Fruit fly (Drosophila melanogaster) whole organism, embryonic: ENCODE data around the gene Mdh2.

Experiments
- ATbp ChIP-seq: fragments of 200-800 bp; sonication (Bioruptor generic); optimal IDR thresholded peaks from 2 replicates; lab custom pipeline; 2017; ENCODE audit warnings: missing biosample characterization, mild to moderate bottlenecking, missing genetic modification characterization, missing genetic modification reagents
- CG11247 ChIP-seq: fragments of 200-800 bp; sonication (Bioruptor generic); IDR thresholded peaks from 2 replicates; pipeline ENCODE4 v1.3.6; 2022; ENCODE audit warnings: missing biosample characterization, missing genetic modification characterization
- CG11456 ChIP-seq: fragments of 200-800 bp; sonication (Bioruptor generic); IDR thresholded peaks from 3 replicates; pipeline ENCODE4 v1.3.6; 2022; ENCODE audit warnings: missing biosample characterization, missing genetic modification characterization
- CG13287 ChIP-seq: fragments of 200-800 bp; sonication (Bioruptor generic); IDR thresholded peaks from 2 replicates; pipeline ENCODE4 v1.3.6; 2022; ENCODE audit warnings: missing biosample characterization, missing genetic modification characterization; ENCODE audit not compliant: partially characterized antibody
- CG16813 ChIP-seq: fragments of 200-800 bp; sonication (Bioruptor generic); IDR thresholded peaks from 3 replicates; pipeline ENCODE4 v1.3.6; 2022; ENCODE audit warnings: missing biosample characterization, missing genetic modification characterization; ENCODE audit not compliant: partially characterized antibody
- CG16815 ChIP-seq: fragments of 200-800 bp; sonication (Bioruptor generic); optimal IDR thresholded peaks from 3 replicates; lab custom pipeline; 2017; ENCODE audit warnings: missing biosample characterization, mild to moderate bottlenecking, missing genetic modification characterization
- CG17186 ChIP-seq: fragments of 200-800 bp; sonication (Bioruptor generic); optimal IDR thresholded peaks from 3 replicates; lab custom pipeline; 2017; ENCODE audit warnings: missing biosample characterization, missing genetic modification reagents, missing genetic modification characterization
- CG17829 ChIP-seq: fragments of 200-800 bp; optimal IDR thresholded peaks from 2 replicates; lab custom pipeline; 2019; ENCODE audit warnings: missing biosample characterization, mild to moderate bottlenecking, missing genetic modification characterization, moderate library complexity
- CG18619 ChIP-seq: fragments of 200-800 bp; sonication (Bioruptor generic); optimal IDR thresholded peaks from 3 replicates; lab custom pipeline; 2017; ENCODE audit warnings: missing biosample characterization, mild to moderate bottlenecking, missing genetic modification characterization
- CG18764 ChIP-seq: fragments of 200-800 bp; sonication (Bioruptor generic); optimal IDR thresholded peaks from 3 replicates; lab custom pipeline; 2016; ENCODE audit warnings: missing biosample characterization, missing genetic modification characterization
- CG3065 ChIP-seq: fragments of 200-800 bp; sonication (Bioruptor generic); optimal IDR thresholded peaks from 2 replicates; lab custom pipeline; 2016; ENCODE audit warnings: missing biosample characterization, missing genetic modification characterization
- CG31365 ChIP-seq: fragments of 200-800 bp; sonication (Bioruptor generic); optimal IDR thresholded peaks from 2 replicates; lab custom pipeline; 2018; ENCODE audit warnings: missing biosample characterization, mild to moderate bottlenecking, missing genetic modification characterization
- CG4617 ChIP-seq: fragments of 200-800 bp; sonication (Bioruptor generic); optimal IDR thresholded peaks from 3 replicates; lab custom pipeline; 2016; ENCODE audit warnings: missing biosample characterization, missing genetic modification characterization, borderline replicate concordance
- CG6254 ChIP-seq: fragments of 200-800 bp; sonication (Bioruptor generic); optimal IDR thresholded peaks from 3 replicates; lab custom pipeline; 2017; ENCODE audit warnings: mild to moderate bottlenecking, missing biosample characterization, missing genetic modification reagents, missing genetic modification characterization
- CG8478 ChIP-seq: fragments of >200 bp; optimal IDR thresholded peaks from 2 replicates; lab custom pipeline; 2018
- CG9876 ChIP-seq: fragments of 200-800 bp; sonication (Bioruptor generic); optimal IDR thresholded peaks from 2 replicates; lab custom pipeline; 2016; ENCODE audit warnings: missing biosample characterization, missing genetic modification characterization
- Chrac-16 ChIP-seq: fragments of 200-800 bp; sonication (Bioruptor generic); optimal IDR thresholded peaks from 3 replicates; lab custom pipeline; 2016; ENCODE audit warnings: missing biosample characterization, missing genetic modification characterization
- CkIIα-i1 ChIP-seq: fragments of 200-800 bp; sonication (Bioruptor generic); IDR thresholded peaks from 2 replicates; pipeline ENCODE4 v1.3.6; 2022; ENCODE audit warnings: missing biosample characterization, missing genetic modification characterization
- D19A ChIP-seq: fragments of 200-800 bp; optimal IDR thresholded peaks from 3 replicates; lab custom pipeline; 2019; ENCODE audit warnings: missing biosample characterization, mild to moderate bottlenecking, missing genetic modification characterization, moderate library complexity
- E2f1 ChIP-seq: fragments of 200-800 bp; sonication (Bioruptor generic); IDR thresholded peaks from 2 replicates; pipeline ENCODE4 v1.3.6; 2022; ENCODE audit warnings: missing biosample characterization, missing genetic modification characterization
- Hand ChIP-seq: fragments of 200-800 bp; sonication (Bioruptor generic); optimal IDR thresholded peaks from 2 replicates; lab custom pipeline; 2017; ENCODE audit warnings: mild to moderate bottlenecking, missing biosample characterization, missing genetic modification reagents, missing genetic modification characterization
- HmgZ ChIP-seq: fragments of 200-800 bp; sonication (Bioruptor generic); optimal IDR thresholded peaks from 2 replicates; lab custom pipeline; 2018; ENCODE audit warnings: missing biosample characterization, mild to moderate bottlenecking, missing genetic modification characterization
- Lpt ChIP-seq: fragments of >200 bp; optimal IDR thresholded peaks from 2 replicates; lab custom pipeline; 2018; ENCODE audit warnings: missing biosample characterization, missing genetic modification characterization
- MESR4 ChIP-seq: fragments of 200-800 bp; sonication (Bioruptor generic); optimal IDR thresholded peaks from 2 replicates; lab custom pipeline; 2018; ENCODE audit warnings: missing biosample characterization, mild to moderate bottlenecking, missing genetic modification characterization, moderate library complexity
- Med ChIP-seq: fragments of 200-800 bp; sonication (Bioruptor generic); peaks from one replicate; lab custom pipeline; 2016; ENCODE audit warnings: missing biosample characterization, missing genetic modification characterization, mild to moderate bottlenecking, inconsistent platforms, moderate library complexity
- Mrtf ChIP-seq: fragments of 200-800 bp; sonication (Bioruptor generic); IDR thresholded peaks from 3 replicates; pipeline ENCODE4 v1.3.6; 2022; ENCODE audit warnings: missing biosample characterization, missing genetic modification characterization
- Rx ChIP-seq: fragments of 200-800 bp; sonication (Bioruptor generic); IDR thresholded peaks from 2 replicates; pipeline ENCODE4 v1.3.6; 2022; ENCODE audit warnings: missing biosample characterization, missing genetic modification characterization
- Sry-δ ChIP-seq: fragments of 200-800 bp; sonication (Bioruptor generic); optimal IDR thresholded peaks from 2 replicates; lab custom pipeline; 2016; ENCODE audit warnings: missing biosample characterization, missing genetic modification characterization
- Taf1 ChIP-seq: fragments of 200-800 bp; sonication (Bioruptor generic); IDR thresholded peaks from 2 replicates; pipeline ENCODE4 v1.3.6; 2022; ENCODE audit warnings: missing biosample characterization, missing genetic modification characterization
- Xrp1 ChIP-seq: fragments of 200-800 bp; sonication (Bioruptor generic); IDR thresholded peaks from 2 replicates; pipeline ENCODE4 v1.3.6; 2022; ENCODE audit warnings: missing biosample characterization, missing genetic modification characterization
- YL-1 ChIP-seq: fragments of 200-800 bp; sonication (Bioruptor generic); optimal IDR thresholded peaks from 3 replicates; lab custom pipeline; 2017; ENCODE audit warnings: missing biosample characterization, mild to moderate bottlenecking, missing genetic modification characterization
- ab ChIP-seq: fragments of 200-800 bp; sonication (Bioruptor generic); optimal IDR thresholded peaks from 2 replicates; lab custom pipeline; 2016; ENCODE audit warnings: missing biosample characterization, missing genetic modification characterization
- ato ChIP-seq: fragments of 200-800 bp; sonication (Bioruptor generic); IDR thresholded peaks from 2 replicates; pipeline ENCODE4 v1.3.6; 2022; ENCODE audit warnings: missing biosample characterization, missing genetic modification characterization; ENCODE audit not compliant: partially characterized antibody
- bbx ChIP-seq: fragments of 200-800 bp; sonication (Bioruptor generic); IDR thresholded peaks from 2 replicates; pipeline ENCODE4 v1.3.6; 2022; ENCODE audit warnings: missing biosample characterization, missing genetic modification characterization; ENCODE audit not compliant: partially characterized antibody
- dm ChIP-seq: fragments of 200-800 bp; sonication (Bioruptor generic); optimal IDR thresholded peaks from 3 replicates; lab custom pipeline; 2016; ENCODE audit warnings: missing biosample characterization, missing genetic modification characterization
- esg ChIP-seq: fragments of 200-800 bp; sonication (Bioruptor generic); conservative IDR thresholded peaks from 2 replicates; pipeline ENCODE4 v1.3.6; 2022; ENCODE audit warnings: missing biosample characterization, missing genetic modification characterization
- ftz-f1 ChIP-seq: fragments of 200-800 bp; sonication (Bioruptor generic); optimal IDR thresholded peaks from 2 replicates; lab custom pipeline; 2016; ENCODE audit warnings: missing biosample characterization, missing genetic modification characterization
- gfzf ChIP-seq: fragments of 200-800 bp; sonication (Bioruptor generic); optimal IDR thresholded peaks from 2 replicates; lab custom pipeline; 2016; ENCODE audit warnings: missing biosample characterization, mild to moderate bottlenecking, missing genetic modification characterization, moderate library complexity
- inv ChIP-seq: fragments of 200-800 bp; sonication (Bioruptor generic); IDR thresholded peaks from 2 replicates; pipeline ENCODE4 v1.3.6; 2022; ENCODE audit warnings: missing biosample characterization, missing genetic modification characterization; ENCODE audit not compliant: partially characterized antibody
- jumu ChIP-seq: fragments of 200-800 bp; sonication (Bioruptor generic); optimal IDR thresholded peaks from 3 replicates; lab custom pipeline; 2016; ENCODE audit warnings: missing biosample characterization, missing genetic modification characterization
- kni ChIP-seq: fragments of 200-800 bp; sonication (Bioruptor generic); optimal IDR thresholded peaks from 3 replicates; lab custom pipeline; 2017; ENCODE audit warnings: mild to moderate bottlenecking, missing biosample characterization, missing genetic modification reagents, missing genetic modification characterization
- lmd ChIP-seq: fragments of 200-800 bp; sonication (Bioruptor generic); IDR thresholded peaks from 2 replicates; pipeline ENCODE4 v1.3.6; 2022; ENCODE audit warnings: missing biosample characterization, missing genetic modification characterization
- nmo ChIP-seq: fragments of 200-800 bp; sonication (Bioruptor generic); optimal IDR thresholded peaks from 2 replicates; lab custom pipeline; 2018; ENCODE audit warnings: missing biosample characterization, mild to moderate bottlenecking, missing genetic modification characterization, moderate library complexity
- pb ChIP-seq: fragments of 200-800 bp; sonication (Bioruptor generic); optimal IDR thresholded peaks from 3 replicates; lab custom pipeline; 2016; ENCODE audit warnings: missing biosample characterization, missing genetic modification characterization
- prd ChIP-seq, 3 experiments: fragments of >200 bp in 2 of 3; fragments of 200-800 bp in 1 of 3; sonication (Bioruptor generic) in 1 of 3; optimal IDR thresholded peaks in 2 of 3; IDR thresholded peaks in 1 of 3; 2 replicates in 2 of 3; 3 replicates in 1 of 3; pipeline versions ENCODE4 v1.3.6 to Lab custom; 2017 to 2022; ENCODE audit warnings: missing biosample characterization in 1 of 3, missing genetic modification characterization in 1 of 3
- rib ChIP-seq: fragments of 200-800 bp; sonication (Bioruptor generic); IDR thresholded peaks from 2 replicates; pipeline ENCODE4 v1.3.6; 2022; ENCODE audit warnings: missing biosample characterization, missing genetic modification characterization
- sens-2 ChIP-seq: fragments of 200-800 bp; sonication (Bioruptor generic); IDR thresholded peaks from 2 replicates; pipeline ENCODE4 v1.3.6; 2022; ENCODE audit warnings: missing biosample characterization, missing genetic modification characterization
- seq ChIP-seq: fragments of 200-800 bp; sonication (Bioruptor generic); IDR thresholded peaks from 2 replicates; pipeline ENCODE4 v1.3.6; 2022; ENCODE audit warnings: missing biosample characterization, missing genetic modification characterization
- tap ChIP-seq: fragments of 200-800 bp; optimal IDR thresholded peaks from 3 replicates; lab custom pipeline; 2019; ENCODE audit warnings: missing biosample characterization, mild to moderate bottlenecking, missing genetic modification characterization, moderate library complexity
- tup ChIP-seq: fragments of 200-800 bp; sonication (Bioruptor generic); optimal IDR thresholded peaks from 2 replicates; lab custom pipeline; 2016; ENCODE audit warnings: missing biosample characterization, mild to moderate bottlenecking, missing genetic modification characterization, moderate library complexity
- zen2 ChIP-seq: fragments of 200-800 bp; sonication (Bioruptor generic); IDR thresholded peaks from 3 replicates; pipeline ENCODE4 v1.3.6; 2022; ENCODE audit warnings: missing biosample characterization, missing genetic modification characterization; ENCODE audit not compliant: partially characterized antibody

Gene Mdh2

DNA sequence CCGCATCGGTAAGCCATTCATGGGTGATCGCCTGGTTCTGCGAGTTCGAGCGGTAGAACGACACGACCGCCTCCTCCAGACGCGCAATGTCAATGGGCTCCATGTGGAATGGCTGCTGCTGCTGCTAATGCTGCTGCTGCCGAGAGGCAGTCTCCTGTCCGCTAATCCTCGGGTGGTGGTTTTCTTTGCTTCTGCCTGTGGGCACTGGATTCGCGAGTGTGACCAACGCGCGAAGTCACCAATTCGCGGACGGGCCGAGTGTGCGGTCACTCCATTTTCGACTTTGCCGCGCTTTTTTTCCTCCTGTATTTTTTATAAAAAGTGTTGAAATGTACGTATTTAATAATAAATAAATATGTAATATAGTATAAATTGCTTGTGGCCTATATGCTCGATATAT, 43.0 kb upstream of the Mdh2 start, which contains the start of gene cdm (continued):
- peak; percentile 71; the same call in 1 of the 2 replicates for TF ChIP-seq E2f1
- TF ChIP-seq sens-2: no peak
- no peak for TF ChIP-seq Rx
- TF ChIP-seq CG9876 (GFP tag; lab: Kevin White, UChicago): no peak
- TF ChIP-seq bbx: peak; percentile 16; the same call in 1 of the 2 replicates
- no peak for TF ChIP-seq CG16815 (GFP tag; lab: Kevin White, UChicago)
- TF ChIP-seq lmd (GFP tag; lab: Robert Waterston, UW): no peak
- no peak for TF ChIP-seq prd (optimal IDR thresholded peaks at IDR 0.05; lab: Kevin White, UChicago)
- TF ChIP-seq prd (GFP tag; IDR thresholded peaks at IDR 0.05; lab: Robert Waterston, UW): no peak
- no peak for TF ChIP-seq pb (GFP tag; lab: Kevin White, UChicago)
- no peak for TF ChIP-seq Hand (GFP tag; lab: Kevin White, UChicago)
- no peak for TF ChIP-seq ftz-f1
- TF ChIP-seq inv (GFP tag; lab: Robert Waterston, UW): no peak
- TF ChIP-seq MESR4 (GFP tag; lab: Kevin White, UChicago): peak; percentile 94
- TF ChIP-seq kni (GFP tag; lab: Kevin White, UChicago): no peak
- no peak for TF ChIP-seq CG31365 (tag; lab: Kevin White, UChicago)
- TF ChIP-seq CG8478: no peak
- TF ChIP-seq dm: no peak
- TF ChIP-seq D19A (tag; lab: Kevin White, UChicago): no peak
- TF ChIP-seq CG13287 (GFP tag; lab: Robert Waterston, UW): 0 out of 2 replicates have a peak, but pooled peaks have one; percentile 37
- peak; percentile 19 for TF ChIP-seq CG17186 (GFP tag; lab: Kevin White, UChicago)
- TF ChIP-seq CG11456 (GFP tag; lab: Robert Waterston, UW): no peak
- TF ChIP-seq Chrac-16 (GFP tag; lab: Kevin White, UChicago): no peak
- TF ChIP-seq CG16813 (GFP tag; lab: Robert Waterston, UW): no peak
- TF ChIP-seq tap: no peak
- no peak for TF ChIP-seq ab (GFP tag; lab: Kevin White, UChicago)
- TF ChIP-seq Med (GFP tag; lab: Kevin White, UChicago): peak; percentile 80
- TF ChIP-seq HmgZ (tag; lab: Kevin White, UChicago): peak; percentile 4
- TF ChIP-seq CG11247: no peak
- TF ChIP-seq CG18619 (GFP tag; lab: Kevin White, UChicago): no peak
- TF ChIP-seq CG3065 (GFP tag; lab: Kevin White, UChicago): no peak
- no peak for TF ChIP-seq Sry-δ (GFP tag; lab: Kevin White, UChicago)
- TF ChIP-seq zen2 (GFP tag; lab: Robert Waterston, UW): no peak
- TF ChIP-seq CG18764: no peak
- TF ChIP-seq Xrp1 (GFP tag; lab: Robert Waterston, UW): no peak
- TF ChIP-seq gfzf (GFP tag; lab: Kevin White, UChicago): peak; percentile 79
- TF ChIP-seq CkIIα-i1 (GFP tag; lab: Robert Waterston, UW): no peak
- TF ChIP-seq Mrtf (GFP tag; lab: Robert Waterston, UW): no peak
- no peak for TF ChIP-seq Taf1 (GFP tag; lab: Robert Waterston, UW)
- peak; percentile 49 for TF ChIP-seq CG4617 (GFP tag; lab: Kevin White, UChicago)
- no peak for TF ChIP-seq nmo
- no peak for TF ChIP-seq CG17829
- no peak for TF ChIP-seq Lpt (GFP tag; lab: Kevin White, UChicago)
- no peak for TF ChIP-seq jumu (GFP tag; lab: Kevin White, UChicago)
- no peak for TF ChIP-seq esg (GFP tag; lab: Robert Waterston, UW)
- no peak for TF ChIP-seq tup
- TF ChIP-seq rib: peak; percentile 3; the same call in 1 of the 2 replicates
- peak; percentile 42; the same call in 1 of the 2 replicates for TF ChIP-seq seq
- no peak for TF ChIP-seq CG6254 (GFP tag; lab: Kevin White, UChicago)
- TF ChIP-seq ATbp (GFP tag; lab: Kevin White, UChicago): no peak
- no peak for TF ChIP-seq ato (GFP tag; lab: Robert Waterston, UW)
- peak; percentile 42 for TF ChIP-seq YL-1 (GFP tag; lab: Kevin White, UChicago)
